Worm (Caenorhabditis elegans): ENCODE measurements around the gene C32D5.7.
A peak's percentile ranks its signal among the peaks of the same experiment; 100 is the strongest.

Gene C32D5.7

DNA sequence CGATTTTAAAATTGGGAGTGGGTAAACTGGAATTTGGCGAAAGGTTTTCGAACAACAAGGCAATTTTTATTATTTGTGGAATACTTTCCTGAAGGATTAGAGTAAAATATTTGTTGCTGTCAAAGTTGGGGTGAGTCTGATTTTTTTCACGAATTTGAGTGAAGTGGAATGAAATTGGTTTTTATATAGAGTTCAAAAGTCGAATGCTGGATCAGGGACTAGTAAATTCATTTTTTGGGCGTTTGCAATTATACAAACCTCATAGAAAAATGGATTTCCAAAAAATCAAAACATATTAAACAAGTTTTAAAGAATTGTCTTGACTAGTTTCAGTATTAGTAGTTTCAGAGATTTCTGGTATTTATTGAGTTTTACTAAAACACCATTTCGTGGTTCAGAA lies at the start of gene C32D5.7:
Gene C32D5.7, minus strand, starts transcription at position 101 of the 400 bp plus-strand sequence.
- TF ChIP-seq skn-1 (tag; optimal IDR thresholded peaks at IDR 0.05) (no peak), fos-1 (tag; optimal IDR thresholded peaks at IDR 0.05) (no peak), ZK546.5 (tag; optimal IDR thresholded peaks at IDR 0.05) (no peak), snpc-4 (tag; optimal IDR thresholded peaks at IDR 0.05) (no peak), unc-39 (tag; optimal IDR thresholded peaks at IDR 0.05) (no peak)

DNA sequence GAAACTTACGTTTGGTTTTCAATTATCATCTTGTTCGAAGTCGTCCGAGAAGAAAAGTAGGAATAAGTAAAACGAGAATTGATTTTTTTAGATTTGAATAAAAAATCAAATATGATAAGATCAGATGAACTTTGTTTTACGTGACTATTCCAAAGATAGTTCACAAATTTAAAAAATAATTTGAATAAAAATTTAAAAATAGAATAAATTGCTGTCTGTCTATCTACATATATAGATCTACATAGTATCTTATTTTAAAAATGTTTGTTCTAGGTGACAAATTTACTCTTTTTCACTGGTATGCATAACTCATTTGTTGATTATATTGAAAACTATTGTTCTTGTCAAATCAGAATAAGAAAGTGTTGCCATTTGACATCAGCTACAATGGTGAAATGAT lies 48.1 kb upstream of the C32D5.7 start, which contains the start of gene F58F12.2:
Gene F58F12.2, minus strand, starts transcription at position 101 of the 400 bp plus-strand sequence.
- no peak for TF ChIP-seq ztf-11 (tag; optimal IDR thresholded peaks at IDR 0.05)

DNA sequence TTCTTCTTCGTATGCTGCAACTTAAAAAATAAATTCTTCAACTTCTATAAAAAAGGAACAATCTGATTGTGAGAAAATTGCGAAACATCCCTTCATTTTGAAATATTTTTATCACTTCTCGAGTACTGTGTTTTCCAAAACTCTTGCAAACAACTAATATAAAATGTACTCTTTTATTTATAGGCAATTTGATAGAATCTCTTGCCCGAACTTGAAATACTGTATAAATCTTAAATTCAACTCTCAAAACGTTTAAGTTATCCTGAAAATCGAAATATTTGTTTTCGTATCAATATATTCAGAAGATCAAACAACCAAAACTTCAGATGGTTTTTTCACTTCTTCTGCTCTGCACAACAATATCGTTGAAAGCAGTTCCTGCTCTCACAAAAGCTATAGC lies 46.6 kb upstream of the C32D5.7 start, which contains the start of gene F58F12.4:
Gene F58F12.4, plus strand, starts transcription at position 301 of the 400 bp plus-strand sequence.
- TF ChIP-seq ceh-82 (tag; optimal IDR thresholded peaks at IDR 0.05) (no peak), blmp-1 (tag; optimal IDR thresholded peaks at IDR 0.05; ENCODE audit: insufficient read depth) (no peak), sem-4 (tag; optimal IDR thresholded peaks at IDR 0.05) (no peak), nhr-21 (tag; optimal IDR thresholded peaks at IDR 0.05) (no peak), Y55F3AM.14 (GFP tag; optimal IDR thresholded peaks at IDR 0.05) (no peak), nhr-12 (tag; optimal IDR thresholded peaks at IDR 0.05) (no peak), ztf-1 (GFP tag; conservative IDR thresholded peaks at IDR 0.05) (no peak), mab-5 (tag; optimal IDR thresholded peaks at IDR 0.05) (no peak), R02D3.7 (tag; optimal IDR thresholded peaks at IDR 0.05) (no peak), unc-62 (GFP tag; optimal IDR thresholded peaks at IDR 0.05) (no peak), ama-1 (optimal IDR thresholded peaks at IDR 0.05) (no peak)

DNA sequence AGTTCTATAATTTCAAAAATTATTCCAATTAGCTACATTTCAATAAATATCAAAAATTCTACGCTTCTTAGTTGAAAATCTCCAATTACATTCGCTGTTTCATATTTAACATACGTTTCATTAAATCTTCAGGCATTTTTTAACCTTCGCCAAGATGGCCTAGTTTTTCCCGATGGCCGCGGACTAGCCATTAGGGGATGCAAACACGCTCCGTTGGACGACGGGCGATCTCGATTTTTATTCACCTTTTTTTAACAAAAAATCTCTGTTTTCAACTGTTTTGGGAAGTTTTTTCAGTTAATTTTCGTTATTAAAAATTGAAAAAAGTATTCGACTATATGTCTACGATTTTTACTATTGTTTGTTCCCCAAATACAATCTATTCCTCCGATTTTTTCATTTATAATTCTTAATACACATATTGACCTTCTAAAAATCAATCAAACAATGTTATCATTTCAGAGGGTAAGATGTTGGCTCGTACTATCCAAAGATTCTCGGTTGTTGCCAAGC lies 43.4 kb upstream of the C32D5.7 start, which contains the start of gene F58F12.1:
Gene F58F12.1, plus strand, starts transcription at position 463 of the 513 bp plus-strand sequence.
- peak; percentile 28 for TF ChIP-seq snpc-4 (tag; optimal IDR thresholded peaks at IDR 0.05)
- TF ChIP-seq dmd-4 (tag; optimal IDR thresholded peaks at IDR 0.05) = no peak
- no peak for TF ChIP-seq mab-5 (tag; optimal IDR thresholded peaks at IDR 0.05)
- peak; percentile 61 for TF ChIP-seq nhr-129 (tag; optimal IDR thresholded peaks at IDR 0.05)
- TF ChIP-seq ztf-11 (tag; optimal IDR thresholded peaks at IDR 0.05) = no peak
- peak; percentile 66 for TF ChIP-seq gmeb-1 (tag; optimal IDR thresholded peaks at IDR 0.05)
- no peak for TF ChIP-seq skn-1 (tag; optimal IDR thresholded peaks at IDR 0.05)
- peak; percentile 81 for TF ChIP-seq C34F6.9 (tag; optimal IDR thresholded peaks at IDR 0.05)
- TF ChIP-seq nhr-21 (tag; optimal IDR thresholded peaks at IDR 0.05) = peak; percentile 16
- no peak for TF ChIP-seq peb-1 (tag; optimal IDR thresholded peaks at IDR 0.05)
- no peak for TF ChIP-seq blmp-1 (tag; optimal IDR thresholded peaks at IDR 0.05; ENCODE audit: insufficient read depth)
- no peak for TF ChIP-seq nhr-6 (tag; optimal IDR thresholded peaks at IDR 0.05)
- TF ChIP-seq sma-3 (GFP tag; optimal IDR thresholded peaks at IDR 0.05) = peak; percentile 18
- TF ChIP-seq egl-27 (tag; optimal IDR thresholded peaks at IDR 0.05) = no peak
- TF ChIP-seq nhr-25 (tag; optimal IDR thresholded peaks at IDR 0.05) = no peak
- peak; percentile 67 for TF ChIP-seq fos-1 (tag; optimal IDR thresholded peaks at IDR 0.05)
- TF ChIP-seq ama-1 (optimal IDR thresholded peaks at IDR 0.05) = no peak
- TF ChIP-seq sma-9 (GFP tag; optimal IDR thresholded peaks at IDR 0.05) = peak; percentile 41
- no peak for TF ChIP-seq sma-9 (tag; optimal IDR thresholded peaks at IDR 0.05)
- peak; percentile 39 to 78 for TF ChIP-seq lsy-2 (tag; optimal IDR thresholded peaks at IDR 0.05)
- TF ChIP-seq unc-39 (tag; optimal IDR thresholded peaks at IDR 0.05) = no peak
- no peak for TF ChIP-seq unc-55 (GFP tag; optimal IDR thresholded peaks at IDR 0.05)
- TF ChIP-seq nhr-77 (tag; optimal IDR thresholded peaks at IDR 0.05) = no peak
- peak; percentile 61 for TF ChIP-seq lin-13 (GFP tag; optimal IDR thresholded peaks at IDR 0.05)
- no peak for TF ChIP-seq ZK546.5 (tag; optimal IDR thresholded peaks at IDR 0.05)
- TF ChIP-seq elt-3 (tag; optimal IDR thresholded peaks at IDR 0.05) = no peak
- TF ChIP-seq nhr-12 (tag; optimal IDR thresholded peaks at IDR 0.05) = no peak
- TF ChIP-seq F13H6.1 (tag; optimal IDR thresholded peaks at IDR 0.05) = no peak
- TF ChIP-seq crh-2 (tag; optimal IDR thresholded peaks at IDR 0.05) = peak; percentile 24
- TF ChIP-seq nhr-11 (tag; optimal IDR thresholded peaks at IDR 0.05) = no peak
- TF ChIP-seq sem-4 (tag; optimal IDR thresholded peaks at IDR 0.05) = peak; percentile 38
- no peak for TF ChIP-seq ztf-4 (tag; optimal IDR thresholded peaks at IDR 0.05)

Measured in whole organism, L2 larva.